Fruit fly (Drosophila melanogaster) whole organism, embryonic: ENCODE measurements around the gene Ptth.

Experiments used
- Ada2b ChIP-seq: fragments of 200-800 bp; sonication (Bioruptor generic); IDR thresholded peaks from 2 replicates; pipeline ENCODE4 v1.3.6; 2022; ENCODE audit warnings: missing biosample characterization, missing genetic modification characterization
- CG10267 ChIP-seq: fragments of 200-800 bp; sonication (Bioruptor generic); optimal IDR thresholded peaks from 2 replicates; lab custom pipeline; 2018; ENCODE audit warnings: missing biosample characterization, mild to moderate bottlenecking, missing genetic modification characterization, moderate library complexity
- CG12769 ChIP-seq: fragments of 200-800 bp; sonication (Bioruptor generic); optimal IDR thresholded peaks from 2 replicates; lab custom pipeline; 2019; ENCODE audit warnings: missing biosample characterization, mild to moderate bottlenecking, missing genetic modification characterization, moderate library complexity
- CG13123 ChIP-seq: fragments of 200-800 bp; sonication (Bioruptor generic); optimal IDR thresholded peaks from 2 replicates; lab custom pipeline; 2016; ENCODE audit warnings: missing biosample characterization, missing genetic modification characterization
- CG14710 ChIP-seq: fragments of 200-800 bp; sonication (Bioruptor generic); optimal IDR thresholded peaks from 3 replicates; lab custom pipeline; 2019; ENCODE audit warnings: missing biosample characterization, mild to moderate bottlenecking, missing genetic modification characterization, moderate library complexity
- CG1602 ChIP-seq: fragments of 200-800 bp; sonication (Bioruptor generic); optimal IDR thresholded peaks from 3 replicates; lab custom pipeline; 2016; ENCODE audit warnings: missing biosample characterization, missing genetic modification characterization
- CG17359 ChIP-seq: fragments of 200-800 bp; sonication (Bioruptor generic); optimal IDR thresholded peaks from 3 replicates; lab custom pipeline; 2018; ENCODE audit warnings: missing biosample characterization, mild to moderate bottlenecking, missing genetic modification characterization, moderate library complexity
- CG17361 ChIP-seq: fragments of 200-800 bp; sonication (Bioruptor generic); IDR thresholded peaks from 3 replicates; pipeline ENCODE4 v1.3.6; 2022; ENCODE audit warnings: missing biosample characterization, missing genetic modification characterization
- CG17385 ChIP-seq: fragments of 200-800 bp; sonication (Bioruptor generic); optimal IDR thresholded peaks from 3 replicates; lab custom pipeline; 2018; ENCODE audit warnings: missing biosample characterization, mild to moderate bottlenecking, missing genetic modification characterization
- CG2889 ChIP-seq: fragments of 200-800 bp; sonication (Bioruptor generic); IDR thresholded peaks from 3 replicates; pipeline ENCODE4 v1.3.6; 2022; ENCODE audit warnings: missing biosample characterization, missing genetic modification characterization
- CG32532 ChIP-seq: fragments of 200-800 bp; sonication (Bioruptor generic); IDR thresholded peaks from 2 replicates; pipeline ENCODE4 v1.3.6; 2022; ENCODE audit warnings: missing biosample characterization, missing genetic modification characterization
- CG34376 ChIP-seq: fragments of 200-800 bp; sonication (Bioruptor generic); optimal IDR thresholded peaks from 2 replicates; lab custom pipeline; 2018; ENCODE audit warnings: missing biosample characterization, mild to moderate bottlenecking, missing genetic modification characterization
- CG3847 ChIP-seq: fragments of 200-800 bp; sonication (Bioruptor generic); IDR thresholded peaks from 2 replicates; pipeline ENCODE4 v1.3.6; 2022; ENCODE audit warnings: missing biosample characterization, missing genetic modification characterization
- CG4404 ChIP-seq: fragments of 200-800 bp; sonication (Bioruptor generic); IDR thresholded peaks from 2 replicates; pipeline ENCODE4 v1.3.6; 2022; ENCODE audit warnings: missing biosample characterization, missing genetic modification characterization
- CG4617 ChIP-seq: fragments of 200-800 bp; sonication (Bioruptor generic); optimal IDR thresholded peaks from 3 replicates; lab custom pipeline; 2016; ENCODE audit warnings: missing biosample characterization, missing genetic modification characterization, borderline replicate concordance
- CG5953 ChIP-seq: fragments of 200-800 bp; sonication (Bioruptor generic); IDR thresholded peaks from 2 replicates; pipeline ENCODE4 v1.3.6; 2022; ENCODE audit warnings: missing biosample characterization, missing genetic modification characterization
- CG6765 ChIP-seq: fragments of 200-800 bp; sonication (Bioruptor generic); optimal IDR thresholded peaks from 3 replicates; lab custom pipeline; 2017; ENCODE audit warnings: missing biosample characterization, mild to moderate bottlenecking, missing genetic modification characterization
- CG7357 ChIP-seq: fragments of 200-800 bp; sonication (Bioruptor generic); IDR thresholded peaks from 3 replicates; pipeline ENCODE4 v1.3.6; 2022; ENCODE audit warnings: missing biosample characterization, missing genetic modification characterization
- CG8388 ChIP-seq: fragments of 200-800 bp; sonication (Bioruptor generic); optimal IDR thresholded peaks from 2 replicates; lab custom pipeline; 2019; ENCODE audit warnings: missing biosample characterization, mild to moderate bottlenecking, missing genetic modification characterization, moderate library complexity
- Camta ChIP-seq: fragments of 200-800 bp; sonication (Bioruptor generic); optimal IDR thresholded peaks from 2 replicates; lab custom pipeline; 2016; ENCODE audit warnings: missing biosample characterization, missing genetic modification characterization
- Ets65A ChIP-seq: fragments of 200-800 bp; sonication (Bioruptor generic); peaks from one replicate; lab custom pipeline; 2016; ENCODE audit warnings: missing biosample characterization, missing genetic modification characterization
- GATAe ChIP-seq: fragments of 200-800 bp; sonication (Bioruptor generic); conservative IDR thresholded peaks from 2 replicates; pipeline ENCODE4 v1.3.6; 2022; ENCODE audit warnings: missing biosample characterization, missing genetic modification characterization
- HLH4C ChIP-seq: fragments of 200-800 bp; sonication (Bioruptor generic); IDR thresholded peaks from 3 replicates; pipeline ENCODE4 v1.3.6; 2022; ENCODE audit warnings: missing biosample characterization, missing genetic modification characterization; ENCODE audit not compliant: partially characterized antibody
- Hr39 ChIP-seq: fragments of >200 bp; optimal IDR thresholded peaks from 2 replicates; lab custom pipeline; 2017
- Mrtf ChIP-seq: fragments of 200-800 bp; sonication (Bioruptor generic); IDR thresholded peaks from 3 replicates; pipeline ENCODE4 v1.3.6; 2022; ENCODE audit warnings: missing biosample characterization, missing genetic modification characterization
- Myb ChIP-seq: fragments of 200-800 bp; sonication (Bioruptor generic); optimal IDR thresholded peaks from 2 replicates; lab custom pipeline; 2016; ENCODE audit warnings: missing biosample characterization, missing genetic modification characterization
- PHDP ChIP-seq: fragments of 200-800 bp; sonication (Bioruptor generic); optimal IDR thresholded peaks from 3 replicates; lab custom pipeline; 2018; ENCODE audit warnings: missing biosample characterization, mild to moderate bottlenecking, missing genetic modification characterization, moderate library complexity
- Rfx ChIP-seq: fragments of 200-800 bp; sonication (Bioruptor generic); IDR thresholded peaks from 2 replicates; pipeline ENCODE4 v1.3.6; 2022; ENCODE audit warnings: missing biosample characterization, missing genetic modification characterization
- Taf1 ChIP-seq: fragments of 200-800 bp; sonication (Bioruptor generic); IDR thresholded peaks from 2 replicates; pipeline ENCODE4 v1.3.6; 2022; ENCODE audit warnings: missing biosample characterization, missing genetic modification characterization
- Usf ChIP-seq: fragments of 200-800 bp; sonication (Bioruptor generic); optimal IDR thresholded peaks from 2 replicates; lab custom pipeline; 2017; ENCODE audit warnings: missing genotype, missing biosample characterization, missing genetic modification characterization
- amos ChIP-seq: fragments of 200-800 bp; sonication (Bioruptor generic); IDR thresholded peaks from 2 replicates; pipeline ENCODE4 v1.3.6; 2022; ENCODE audit warnings: missing biosample characterization, missing genetic modification characterization; ENCODE audit not compliant: partially characterized antibody
- ash1 ChIP-seq: fragments of 200-800 bp; sonication (Bioruptor generic); optimal IDR thresholded peaks from 2 replicates; lab custom pipeline; 2018; ENCODE audit warnings: missing biosample characterization, mild to moderate bottlenecking, missing genetic modification characterization
- dan ChIP-seq: fragments of 200-800 bp; sonication (Bioruptor generic); IDR thresholded peaks from 2 replicates; pipeline ENCODE4 v1.3.6; 2022; ENCODE audit warnings: missing biosample characterization, missing genetic modification characterization
- dimm ChIP-seq: fragments of 200-800 bp; sonication (Bioruptor generic); IDR thresholded peaks from 2 replicates; pipeline ENCODE4 v1.3.6; 2022; ENCODE audit warnings: missing biosample characterization, missing genetic modification characterization
- en ChIP-seq: fragments of 200-800 bp; sonication (Bioruptor generic); optimal IDR thresholded peaks from 2 replicates; lab custom pipeline; 2016; ENCODE audit warnings: missing biosample characterization, missing genetic modification characterization
- fd3F ChIP-seq: fragments of 200-800 bp; sonication (Bioruptor generic); optimal IDR thresholded peaks from 2 replicates; lab custom pipeline; 2018; ENCODE audit warnings: missing biosample characterization, mild to moderate bottlenecking, missing genetic modification characterization, moderate library complexity
- fd96Cb ChIP-seq: fragments of 200-800 bp; sonication (Bioruptor generic); optimal IDR thresholded peaks from 2 replicates; lab custom pipeline; 2018; ENCODE audit warnings: missing biosample characterization, mild to moderate bottlenecking, missing genetic modification characterization, moderate library complexity
- gem ChIP-seq: fragments of 200-800 bp; sonication (Bioruptor generic); optimal IDR thresholded peaks from 2 replicates; lab custom pipeline; 2019; ENCODE audit warnings: missing biosample characterization, mild to moderate bottlenecking, missing genetic modification characterization, moderate library complexity
- gfzf ChIP-seq: fragments of 200-800 bp; sonication (Bioruptor generic); optimal IDR thresholded peaks from 2 replicates; lab custom pipeline; 2016; ENCODE audit warnings: missing biosample characterization, mild to moderate bottlenecking, missing genetic modification characterization, moderate library complexity
- gro ChIP-seq: fragments of 200-800 bp; sonication (Bioruptor generic); optimal IDR thresholded peaks from 2 replicates; lab custom pipeline; 2016; ENCODE audit warnings: missing biosample characterization, missing genetic modification characterization
- gsb ChIP-seq: fragments of 200-800 bp; sonication (Bioruptor generic); IDR thresholded peaks from 2 replicates; pipeline ENCODE4 v1.3.6; 2022; ENCODE audit warnings: missing biosample characterization, missing genetic modification characterization
- gt ChIP-seq: fragments of 200-800 bp; sonication (Bioruptor generic); IDR thresholded peaks from 2 replicates; pipeline ENCODE4 v1.3.6; 2022; ENCODE audit warnings: missing biosample characterization, missing genetic modification characterization
- hkb ChIP-seq, 2 experiments: fragments of 200-800 bp in 1 of 2; fragments of >200 bp in 1 of 2; sonication (Bioruptor generic) in 1 of 2; IDR thresholded peaks in 1 of 2; optimal IDR thresholded peaks in 1 of 2; 2 replicates each; pipeline versions ENCODE4 v1.3.6 to Lab custom; 2017 to 2022; ENCODE audit warnings: missing biosample characterization in 1 of 2, missing genetic modification characterization in 1 of 2
- kah ChIP-seq: fragments of 200-800 bp; sonication (Bioruptor generic); optimal IDR thresholded peaks from 2 replicates; lab custom pipeline; 2018; ENCODE audit warnings: missing biosample characterization, mild to moderate bottlenecking, missing genetic modification characterization
- mld ChIP-seq: fragments of 200-800 bp; sonication (Bioruptor generic); IDR thresholded peaks from 3 replicates; pipeline ENCODE4 v1.3.6; 2022; ENCODE audit warnings: missing biosample characterization, missing genetic modification characterization; ENCODE audit not compliant: partially characterized antibody
- pb ChIP-seq: fragments of 200-800 bp; sonication (Bioruptor generic); optimal IDR thresholded peaks from 3 replicates; lab custom pipeline; 2016; ENCODE audit warnings: missing biosample characterization, missing genetic modification characterization
- scrt ChIP-seq: fragments of 200-800 bp; sonication (Bioruptor generic); optimal IDR thresholded peaks from 2 replicates; lab custom pipeline; 2018; ENCODE audit warnings: missing biosample characterization, mild to moderate bottlenecking, missing genetic modification characterization, moderate library complexity
- sens-2 ChIP-seq: fragments of 200-800 bp; sonication (Bioruptor generic); IDR thresholded peaks from 2 replicates; pipeline ENCODE4 v1.3.6; 2022; ENCODE audit warnings: missing biosample characterization, missing genetic modification characterization
- sr ChIP-seq: fragments of 200-800 bp; sonication (Bioruptor generic); IDR thresholded peaks from 3 replicates; pipeline ENCODE4 v1.3.6; 2022; ENCODE audit warnings: missing biosample characterization, missing genetic modification characterization
- stwl ChIP-seq: fragments of 200-800 bp; sonication (Bioruptor generic); optimal IDR thresholded peaks from 3 replicates; lab custom pipeline; 2018; ENCODE audit warnings: missing biosample characterization, mild to moderate bottlenecking, missing genetic modification characterization, moderate library complexity
- z ChIP-seq: fragments of 200-800 bp; sonication (Bioruptor generic); IDR thresholded peaks from 3 replicates; pipeline ENCODE4 v1.3.6; 2022; ENCODE audit warnings: missing biosample characterization, missing genetic modification characterization

Ptth gene

DNA sequence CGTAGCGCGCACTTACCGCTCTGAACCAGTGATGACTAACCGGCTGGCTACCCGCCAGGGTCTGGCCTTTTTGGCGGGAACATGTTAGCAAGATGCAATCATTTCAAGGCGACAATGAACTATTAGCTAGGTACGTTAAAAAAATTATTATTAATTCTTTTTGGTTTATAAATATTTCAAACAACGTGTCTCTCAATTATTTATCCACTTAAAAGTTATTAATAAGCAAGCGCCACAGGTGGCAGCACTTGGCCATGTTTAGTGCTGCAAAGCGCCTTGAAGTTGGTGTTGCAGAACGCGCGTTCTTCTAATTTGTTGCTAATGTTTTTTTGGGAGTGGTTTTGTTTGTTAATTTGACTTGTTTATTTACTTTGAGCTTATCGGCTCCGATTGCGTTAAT, 2.5 kb downstream of the Ptth start, which contains the start of the genes Ipk2 and cold (continued):
- TF ChIP-seq en (GFP tag; lab: Kevin White, UChicago) (no peak), z (no peak), GATAe (GFP tag; lab: Robert Waterston, UW) (peak; percentile 56; the same call in 1 of the 2 replicates), CG2889 (no peak), scrt (GFP tag; lab: Kevin White, UChicago) (peak; percentile 97), Rfx (GFP tag; lab: Robert Waterston, UW) (peak; percentile 90), kah (peak; percentile 94), dan (GFP tag; lab: Robert Waterston, UW) (no peak), CG34376 (GFP tag; lab: Kevin White, UChicago) (peak; percentile 84), gem (tag; lab: Kevin White, UChicago) (no peak), CG14710 (tag; lab: Kevin White, UChicago) (peak; percentile 93), gt (GFP tag; lab: Robert Waterston, UW) (no peak), gro (no peak), PHDP (tag; lab: Kevin White, UChicago) (no peak), Ada2b (GFP tag; lab: Robert Waterston, UW) (peak; percentile 60), Hr39 (lab: Kevin White, UChicago) (no peak), CG3847 (GFP tag; lab: Robert Waterston, UW) (peak; percentile 93), mld (GFP tag; lab: Robert Waterston, UW) (no peak), Myb (GFP tag; lab: Kevin White, UChicago) (peak; percentile 63), Ets65A (GFP tag; lab: Kevin White, UChicago) (peak; percentile 99), gsb (GFP tag; lab: Robert Waterston, UW) (0 out of 2 replicates have a peak, but pooled peaks have one; percentile 5), Mrtf (peak; percentile 63; the same call in 2 of the 3 replicates), sr (no peak), CG4617 (GFP tag; lab: Kevin White, UChicago) (peak; percentile 96), CG7357 (GFP tag; lab: Robert Waterston, UW) (peak; percentile 57; the same call in 1 of the 3 replicates), Usf (GFP tag; lab: Kevin White, UChicago) (peak; percentile 65), CG12769 (tag; lab: Kevin White, UChicago) (no peak), ash1 (GFP tag; lab: Kevin White, UChicago) (no peak), dimm (GFP tag; lab: Robert Waterston, UW) (no peak), stwl (tag; lab: Kevin White, UChicago) (peak; percentile 66), fd3F (GFP tag; lab: Kevin White, UChicago) (peak; percentile 69), HLH4C (no peak; the same call in 2 of the 3 replicates), sens-2 (GFP tag; lab: Robert Waterston, UW) (no peak), CG17385 (GFP tag; lab: Kevin White, UChicago) (peak; percentile 76), Camta (GFP tag; lab: Kevin White, UChicago) (peak; percentile 78), gfzf (GFP tag; lab: Kevin White, UChicago) (peak; percentile 20), amos (GFP tag; lab: Robert Waterston, UW) (no peak; the same call in 1 of the 2 replicates), CG5953 (GFP tag; lab: Robert Waterston, UW) (no peak), CG17359 (tag; lab: Kevin White, UChicago) (peak; percentile 62), CG13123 (peak; percentile 62), hkb (optimal IDR thresholded peaks at IDR 0.05; lab: Kevin White, UChicago) (peak; percentile 92), hkb (GFP tag; IDR thresholded peaks at IDR 0.05; lab: Robert Waterston, UW) (peak; percentile 67), pb (GFP tag; lab: Kevin White, UChicago) (peak; percentile 50), CG1602 (GFP tag; lab: Kevin White, UChicago) (peak; percentile 72), CG32532 (peak; percentile 85), Taf1 (GFP tag; lab: Robert Waterston, UW) (peak; percentile 56; the same call in 1 of the 2 replicates), CG4404 (GFP tag; lab: Robert Waterston, UW) (peak; percentile 80), CG17361 (GFP tag; lab: Robert Waterston, UW) (peak; percentile 87), CG10267 (tag; lab: Kevin White, UChicago) (peak; percentile 99), fd96Cb (tag; lab: Kevin White, UChicago) (peak; percentile 50), CG6765 (GFP tag; lab: Kevin White, UChicago) (peak; percentile 40), CG8388 (GFP tag; lab: Kevin White, UChicago) (peak; percentile 64)
